Worm (Caenorhabditis elegans) whole organism, L1 larva: Measurements from ENCODE around the gene ceh-76.

Experiments used
- C34B4.2 ChIP-seq: sonication (generic microtip); optimal IDR thresholded peaks from 2 replicates; lab custom pipeline; 2017; ENCODE audit warnings: mild to moderate bottlenecking, missing genetic modification characterization, missing compliant biosample characterization
- ceh-88 ChIP-seq: fragments of 200-800 bp; sonication (Bioruptor generic); IDR thresholded peaks from 2 replicates; pipeline ENCODE4 v1.3.6; 2022; ENCODE audit warnings: missing genetic modification characterization, missing compliant biosample characterization
- egl-13 ChIP-seq: sonication (generic microtip); optimal IDR thresholded peaks from 2 replicates; lab custom pipeline; 2016; ENCODE audit warnings: missing genotype, missing genetic modification reagents, missing genetic modification characterization, missing compliant biosample characterization
- egl-27 ChIP-seq, 2 experiments: fragments of 150-350 bp in 1 of 2; sonication (generic microtip); optimal IDR thresholded peaks; 3 replicates each; lab custom pipeline; 2017 to 2018; ENCODE audit warnings: missing biosample characterization in 2 of 2, missing genetic modification characterization in 2 of 2, missing genetic modification reagents in 2 of 2
- fkh-10 ChIP-seq: sonication (generic microtip); optimal IDR thresholded peaks from 2 replicates; lab custom pipeline; 2017; ENCODE audit warnings: missing biosample characterization, missing genetic modification reagents, missing genetic modification characterization
- lir-3 ChIP-seq: sonication (generic microtip); optimal IDR thresholded peaks from 2 replicates; lab custom pipeline; 2016; ENCODE audit warnings: mild to moderate bottlenecking, missing genetic modification characterization, moderate library complexity, missing compliant biosample characterization; ENCODE audit not compliant: poor library complexity
- nhr-76 ChIP-seq: sonication (generic microtip); optimal IDR thresholded peaks from 2 replicates; lab custom pipeline; 2017; ENCODE audit warnings: missing biosample characterization, missing genetic modification characterization
- pax-3 ChIP-seq: fragments of 200-800 bp; sonication (Bioruptor generic); optimal IDR thresholded peaks from 2 replicates; lab custom pipeline; 2018; ENCODE audit warnings: mild to moderate bottlenecking, missing genetic modification characterization, moderate library complexity, missing compliant biosample characterization
- snpc-4 ChIP-seq: fragments of 150-350 bp; optimal IDR thresholded peaks from 2 replicates; lab custom pipeline; 2014; ENCODE audit warnings: missing biosample characterization, missing genetic modification characterization
- unc-130 ChIP-seq: fragments of 150-350 bp; optimal IDR thresholded peaks from 2 replicates; lab custom pipeline; 2017; ENCODE audit warnings: missing biosample characterization, missing genetic modification characterization, inconsistent platforms

DNA sequence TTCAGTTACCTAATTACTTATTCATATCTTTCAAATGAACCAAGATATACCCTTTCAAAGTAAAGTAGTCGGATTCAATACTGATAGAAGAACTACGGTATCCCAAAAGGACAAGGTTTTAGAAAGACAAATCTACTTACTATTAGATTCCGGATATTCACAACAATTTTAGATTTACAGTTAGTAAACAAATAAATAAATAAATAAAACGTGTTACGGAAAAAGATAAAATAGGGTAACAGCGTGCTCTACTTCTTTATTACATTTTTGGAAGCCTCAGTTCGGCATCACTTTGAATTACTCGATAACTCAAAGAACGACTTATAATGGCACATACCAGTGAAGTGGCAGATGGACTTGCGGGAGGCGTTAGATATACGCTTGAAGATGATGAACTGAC lies 10.5 kb upstream of the ceh-76 start, which contains the start of gene Y97E10AR.8:
- TF ChIP-seq pax-3 (tag; lab: Kevin White, UChicago) (no peak), snpc-4 (tag; lab: Kevin White, UChicago) (no peak), ceh-88 (no peak), fkh-10 (no peak), unc-130 (tag; lab: Kevin White, UChicago) (no peak), nhr-76 (tag; lab: Kevin White, UChicago) (no peak), egl-27 (tag; optimal IDR thresholded peaks at IDR 0.05; lab: Kevin White, UChicago) (no peak), lir-3 (no peak), egl-13 (no peak), C34B4.2 (tag; lab: Kevin White, UChicago) (no peak)
